Worm (Caenorhabditis elegans) whole organism, dauer: ENCODE measurements around the gene nhr-173.

Experiments used
- unc-62 ChIP-seq: sonication (generic microtip); optimal IDR thresholded peaks from 2 replicates; lab custom pipeline; 2017; ENCODE audit warnings: missing biosample characterization, missing genetic modification reagents, missing genetic modification characterization

nhr-173 gene

DNA sequence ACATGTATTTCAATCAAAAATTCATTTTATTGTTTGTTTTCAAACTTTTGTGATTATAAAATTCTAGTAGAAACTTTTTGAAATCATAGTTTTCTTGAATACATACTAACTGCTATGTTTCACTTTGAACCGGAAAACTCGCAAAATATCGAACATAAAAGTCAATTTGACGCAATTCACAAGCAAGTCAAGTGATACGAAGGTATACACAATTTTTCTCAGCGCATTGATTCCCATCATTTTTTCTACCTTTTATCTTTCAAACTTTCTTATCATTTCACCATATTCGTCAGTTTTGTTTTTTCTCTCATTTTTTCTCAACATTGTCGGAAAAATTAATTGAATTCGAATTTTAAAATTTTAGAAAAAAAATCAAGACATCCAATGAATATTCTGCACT, at the start of gene nhr-173:
Gene nhr-173, plus strand, starts transcription at position 366 of the 400 bp plus-strand sequence.
- no peak for TF ChIP-seq unc-62 (GFP tag; lab: Kevin White, UChicago)

DNA sequence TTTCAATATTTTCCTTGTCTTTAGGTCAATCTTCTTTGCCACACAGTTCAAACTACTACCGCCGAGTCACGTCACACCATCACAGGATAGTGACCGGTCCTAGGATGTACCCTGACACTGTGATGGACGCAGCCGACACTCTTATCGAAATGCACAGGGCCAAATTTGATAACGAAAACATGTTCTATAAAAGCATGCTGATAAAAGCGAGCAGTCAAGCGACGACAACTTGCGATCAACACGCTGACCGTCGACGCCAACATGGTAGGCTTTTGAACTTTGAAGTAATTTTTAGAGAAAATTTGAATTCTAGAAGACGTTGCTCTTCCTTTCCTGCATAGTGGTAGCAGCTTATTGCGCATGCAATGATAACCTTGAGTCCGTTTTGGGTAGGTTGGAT, 48.3 kb upstream of the nhr-173 start, which contains the start of gene cpr-6:
Gene cpr-6, plus strand, starts transcription at position 217 of the 400 bp plus-strand sequence.
- no peak for TF ChIP-seq unc-62 (GFP tag; lab: Kevin White, UChicago)

DNA sequence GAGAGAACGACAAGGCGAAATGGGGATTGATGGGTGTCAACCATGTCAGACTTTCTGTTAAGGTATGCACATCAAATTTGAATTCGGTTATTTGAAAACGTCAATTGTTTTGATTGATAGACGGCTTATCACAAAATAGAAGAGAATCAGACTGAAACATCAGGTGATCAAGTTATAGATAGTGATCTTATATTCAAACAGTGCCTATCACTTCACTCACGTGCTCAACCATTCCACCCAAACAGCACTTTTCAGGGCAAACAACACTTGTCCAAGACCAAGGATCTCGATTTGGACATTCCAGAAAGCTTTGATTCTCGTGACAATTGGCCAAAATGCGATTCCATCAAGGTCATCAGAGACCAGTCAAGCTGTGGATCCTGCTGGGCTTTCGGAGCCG, 47.7 kb upstream of the nhr-173 start:
- TF ChIP-seq unc-62 (GFP tag; lab: Kevin White, UChicago) = no peak

DNA sequence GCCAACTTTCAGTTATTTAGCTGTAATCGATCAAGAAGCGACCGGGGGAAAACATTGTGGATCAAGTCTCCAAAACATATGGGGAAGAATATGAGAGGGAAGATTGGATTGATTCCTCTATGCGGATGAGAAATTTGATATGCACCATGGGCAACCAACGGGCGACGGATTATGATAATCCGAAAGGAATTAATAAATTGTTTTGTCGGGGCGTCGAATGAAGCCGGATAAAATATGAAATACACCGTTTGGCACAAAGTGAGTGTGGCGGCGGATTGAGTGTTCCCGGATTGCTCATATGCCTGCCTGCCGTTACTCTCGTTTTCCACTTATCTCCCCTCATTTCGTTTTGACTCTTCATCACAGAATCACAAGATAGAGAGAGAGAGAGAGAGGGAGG, 46.1 kb upstream of the nhr-173 start:
- no peak for TF ChIP-seq unc-62 (GFP tag; lab: Kevin White, UChicago)

DNA sequence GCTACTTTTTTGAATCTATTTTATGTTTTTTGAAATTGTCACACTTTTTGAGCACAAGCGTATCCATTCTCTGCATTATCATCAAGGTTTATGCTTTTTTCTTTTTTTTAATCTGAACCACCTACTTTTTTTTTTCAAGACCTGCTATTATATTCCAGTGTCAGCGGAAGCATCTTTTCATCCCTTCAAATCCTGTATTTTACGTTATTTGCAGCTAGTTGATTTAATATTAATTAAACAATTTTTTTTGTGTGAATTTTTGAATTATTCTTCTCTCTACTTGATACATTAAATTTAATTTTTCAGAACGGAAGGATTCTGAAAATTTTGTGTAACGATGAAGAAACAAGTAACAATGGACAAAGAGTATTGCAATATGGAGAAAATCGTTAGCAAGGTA, 45.6 kb upstream of the nhr-173 start, which contains the start of gene C25B8.8:
Gene C25B8.8, plus strand, starts transcription at position 301 of the 400 bp plus-strand sequence.
- TF ChIP-seq unc-62 (GFP tag; lab: Kevin White, UChicago) = no peak

DNA sequence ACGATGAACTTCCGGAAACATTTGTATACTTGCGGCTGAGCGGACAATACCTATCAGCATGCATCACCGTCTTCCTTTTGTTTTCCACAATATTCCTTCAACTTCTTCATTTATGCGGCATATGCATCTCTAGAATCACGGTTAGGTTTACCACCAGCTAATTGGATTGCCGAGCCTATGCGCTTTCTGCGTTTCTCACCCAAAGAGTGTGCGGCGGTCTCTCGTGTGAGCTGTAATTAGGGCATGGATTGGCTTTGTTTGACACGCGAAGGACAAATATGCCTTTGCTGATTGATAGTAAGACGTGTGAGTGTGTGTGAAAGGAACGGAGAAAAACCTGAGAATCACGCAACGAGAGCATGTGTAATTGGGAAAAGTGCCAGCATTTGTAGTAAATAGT, 41.8 kb upstream of the nhr-173 start:
- TF ChIP-seq unc-62 (GFP tag; lab: Kevin White, UChicago) = no peak

DNA sequence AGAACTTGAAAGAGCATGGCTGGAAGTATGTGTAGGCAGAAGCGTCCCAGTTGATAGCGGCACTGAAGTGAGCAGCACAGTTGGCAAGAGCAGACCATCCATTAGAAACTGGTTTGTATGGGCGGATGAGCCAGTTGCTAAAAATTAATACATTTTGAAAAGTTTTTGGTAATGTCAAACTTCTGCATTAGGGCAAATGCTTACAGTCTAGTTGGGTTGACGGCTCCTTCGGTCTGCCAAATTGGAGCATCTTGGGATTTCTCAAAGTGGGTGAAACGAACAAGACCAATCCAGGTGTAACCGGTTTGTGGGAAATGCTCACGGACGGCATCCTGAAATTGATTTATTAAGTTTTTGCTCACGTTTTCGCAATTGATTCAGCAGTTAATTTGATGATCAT, 37.7 kb upstream of the nhr-173 start:
- no peak for TF ChIP-seq unc-62 (GFP tag; lab: Kevin White, UChicago)

DNA sequence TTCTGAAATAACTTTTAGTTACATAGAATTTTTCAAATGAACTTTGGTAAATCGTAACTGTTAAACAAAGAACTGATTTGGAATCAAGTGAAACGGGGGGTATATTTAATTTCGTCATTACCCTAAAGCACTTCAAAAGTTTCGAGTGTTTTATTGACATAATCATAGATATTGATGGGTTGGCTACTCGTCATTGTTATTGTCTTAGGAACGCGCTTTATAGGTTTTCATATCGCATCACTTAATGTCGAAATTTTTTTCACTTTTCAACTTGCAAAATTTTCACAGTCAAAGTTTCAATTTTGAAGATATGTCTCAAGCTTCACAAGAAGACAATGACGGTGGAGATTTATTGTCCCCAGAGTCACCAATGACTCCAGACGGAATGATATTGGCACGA, 36.6 kb upstream of the nhr-173 start, which contains the start of gene kqt-1:
Gene kqt-1, plus strand, starts transcription at position 301 of the 400 bp plus-strand sequence.
- no peak for TF ChIP-seq unc-62 (GFP tag; lab: Kevin White, UChicago)

DNA sequence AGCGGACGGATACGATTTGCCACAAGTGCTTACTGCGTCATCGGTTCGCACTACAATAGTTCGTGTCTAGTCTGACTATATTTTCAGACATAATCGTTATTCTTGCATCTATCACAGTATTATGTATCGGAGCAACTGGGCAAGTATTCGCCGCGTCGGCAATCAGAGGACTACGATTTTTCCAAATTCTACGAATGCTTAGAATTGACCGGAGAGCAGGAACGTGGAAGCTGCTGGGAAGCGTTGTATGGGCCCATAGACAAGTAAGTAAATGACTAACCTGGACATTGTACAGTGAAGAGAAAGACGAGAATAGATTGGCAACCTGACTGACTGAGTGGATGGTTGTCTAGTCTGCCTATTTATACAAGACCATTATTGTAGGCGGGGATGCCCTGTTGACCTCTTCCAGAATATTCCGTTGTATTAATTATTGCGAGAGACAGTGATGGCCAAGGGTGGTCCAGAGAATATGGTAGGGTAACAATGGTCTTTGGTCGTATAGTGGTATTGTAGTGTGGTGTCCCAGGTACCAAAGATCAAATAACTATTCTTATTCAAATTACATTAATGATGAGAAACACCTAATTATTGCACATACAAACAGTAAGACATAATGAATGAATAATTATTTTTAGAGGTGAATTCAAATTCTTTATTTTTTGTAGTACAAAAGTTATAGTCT, 32.6 kb upstream of the nhr-173 start, which contains the start of gene clec-266:
Gene clec-266, minus strand, starts transcription at position 364 of the 685 bp plus-strand sequence.
- TF ChIP-seq unc-62 (GFP tag; lab: Kevin White, UChicago) = no peak

DNA sequence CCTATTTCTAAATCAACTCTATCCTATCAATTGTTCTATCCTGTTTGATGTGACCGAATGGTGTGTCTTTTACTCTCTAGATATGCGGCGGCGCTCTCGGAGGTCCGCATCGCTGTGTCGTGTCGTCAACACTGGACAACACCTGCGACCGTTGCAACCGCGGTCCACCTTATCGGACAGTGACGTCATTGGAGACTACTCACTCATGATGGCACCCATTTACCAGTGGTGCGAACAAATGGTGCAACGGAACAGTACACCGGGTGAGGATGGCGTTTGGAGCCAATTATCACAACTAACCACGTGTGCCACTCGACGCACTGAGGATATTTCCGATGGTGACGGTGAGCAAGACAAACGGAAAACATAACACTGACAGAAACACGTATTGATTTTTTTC, 30.1 kb upstream of the nhr-173 start:
- no peak for TF ChIP-seq unc-62 (GFP tag; lab: Kevin White, UChicago)

DNA sequence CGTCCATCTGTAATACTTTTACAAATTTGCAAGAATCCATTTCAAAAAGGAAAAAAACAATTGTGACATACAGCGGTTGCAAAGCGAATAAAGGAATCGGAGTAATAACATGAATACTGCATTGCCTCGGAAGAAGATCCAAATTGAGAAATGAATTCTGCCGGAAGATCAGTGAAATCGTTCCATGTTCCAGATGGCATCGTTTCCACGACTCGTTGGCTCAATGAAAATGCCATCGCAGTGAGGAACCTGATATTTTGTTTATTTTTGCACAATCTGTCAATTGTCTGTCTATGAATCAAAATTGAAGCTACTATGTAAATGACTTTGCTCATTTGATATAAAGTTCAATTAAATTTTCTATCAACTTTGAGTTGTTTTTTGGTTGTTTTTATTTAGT, 24.7 kb upstream of the nhr-173 start:
- no peak for TF ChIP-seq unc-62 (GFP tag; lab: Kevin White, UChicago)

DNA sequence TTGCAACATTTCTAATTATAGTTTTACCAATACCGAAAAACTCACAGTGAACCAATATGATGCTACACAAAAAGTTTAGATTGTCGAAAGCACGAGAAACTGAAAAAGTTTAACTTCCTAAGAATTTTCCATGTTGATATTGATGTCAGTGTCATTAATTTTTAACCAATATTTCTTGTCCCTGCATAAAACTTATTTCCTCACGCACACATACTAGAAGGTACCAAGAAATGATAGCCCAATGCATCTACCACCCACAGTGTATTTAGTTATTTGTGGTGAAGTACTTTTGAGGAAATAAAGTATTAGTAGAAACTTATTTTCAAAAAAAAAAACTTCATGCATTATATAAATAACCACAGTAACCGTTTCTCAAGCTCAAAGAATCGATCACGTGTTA, 23.9 kb upstream of the nhr-173 start, which contains the start of gene aexr-2:
Gene aexr-2, minus strand, starts transcription at position 101 of the 400 bp plus-strand sequence.
- no peak for TF ChIP-seq unc-62 (GFP tag; lab: Kevin White, UChicago)

DNA sequence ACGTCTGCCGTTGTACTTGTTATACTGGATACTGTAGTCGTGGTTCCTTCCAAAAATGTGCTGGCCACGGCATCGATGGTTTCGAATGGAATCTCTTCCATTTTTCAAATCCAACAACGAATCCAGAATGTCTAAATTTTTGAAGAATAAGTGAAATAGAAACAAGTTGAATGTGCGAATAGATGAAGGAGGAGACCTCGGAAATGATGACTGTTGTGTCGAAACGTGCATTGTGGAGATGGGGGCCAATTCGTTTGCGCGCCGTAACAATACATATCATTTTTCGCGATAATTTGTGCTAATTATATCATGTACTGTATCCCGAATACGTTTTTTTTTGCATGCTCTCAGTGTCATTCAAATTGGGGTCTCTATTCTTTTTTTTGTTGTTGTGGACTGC, 20.2 kb upstream of the nhr-173 start, which contains the start of gene aexr-1:
Gene aexr-1, minus strand, starts transcription at position 101 of the 400 bp plus-strand sequence.
- TF ChIP-seq unc-62 (GFP tag; lab: Kevin White, UChicago) = no peak

DNA sequence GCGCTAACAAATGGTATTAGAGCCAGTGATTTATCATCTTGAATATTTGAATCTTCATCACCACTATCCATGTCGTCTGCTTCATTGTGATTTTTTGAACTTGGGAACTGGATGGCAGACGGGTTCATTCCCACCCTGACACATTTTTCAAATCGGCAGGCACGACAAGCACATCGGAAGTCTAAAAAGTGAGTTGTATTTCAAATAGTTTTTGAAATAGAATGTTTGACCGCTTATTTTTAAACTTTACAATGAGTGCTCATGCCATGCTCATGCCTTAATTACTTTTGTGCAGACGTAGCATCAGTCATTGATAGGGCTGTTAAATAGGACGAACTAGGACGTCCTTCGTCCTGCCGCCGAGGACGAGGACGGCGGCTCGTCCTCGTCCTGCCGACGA, 17.4 kb upstream of the nhr-173 start:
- no peak for TF ChIP-seq unc-62 (GFP tag; lab: Kevin White, UChicago)

DNA sequence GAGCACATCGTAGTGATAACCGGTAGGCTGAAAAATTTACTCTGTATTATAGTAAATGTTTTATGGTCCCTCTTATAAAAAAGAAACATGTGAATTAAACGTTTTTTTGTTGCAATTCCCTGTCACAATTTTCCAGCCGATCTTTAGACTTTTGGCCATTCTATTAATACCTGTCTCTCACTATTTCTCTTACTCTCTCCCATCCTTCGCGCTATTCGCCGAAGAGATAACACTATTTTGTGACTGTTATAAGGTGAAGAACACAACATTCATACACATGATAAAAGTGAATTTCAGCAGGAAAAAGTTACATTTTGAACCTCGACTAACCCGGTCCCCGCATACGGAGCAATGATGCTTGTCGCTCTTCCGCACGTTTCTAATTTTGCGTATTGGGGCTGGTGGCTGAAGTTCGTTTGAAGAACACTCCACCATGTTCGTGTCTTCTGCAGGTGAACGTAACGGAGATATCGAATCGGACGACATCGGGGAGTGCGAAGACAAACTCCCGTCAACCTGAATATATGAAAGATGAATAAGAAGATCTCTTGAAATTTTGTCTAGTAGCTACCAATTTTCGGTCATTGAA, 16.2 kb upstream of the nhr-173 start:
- TF ChIP-seq unc-62 (GFP tag; lab: Kevin White, UChicago) = no peak

DNA sequence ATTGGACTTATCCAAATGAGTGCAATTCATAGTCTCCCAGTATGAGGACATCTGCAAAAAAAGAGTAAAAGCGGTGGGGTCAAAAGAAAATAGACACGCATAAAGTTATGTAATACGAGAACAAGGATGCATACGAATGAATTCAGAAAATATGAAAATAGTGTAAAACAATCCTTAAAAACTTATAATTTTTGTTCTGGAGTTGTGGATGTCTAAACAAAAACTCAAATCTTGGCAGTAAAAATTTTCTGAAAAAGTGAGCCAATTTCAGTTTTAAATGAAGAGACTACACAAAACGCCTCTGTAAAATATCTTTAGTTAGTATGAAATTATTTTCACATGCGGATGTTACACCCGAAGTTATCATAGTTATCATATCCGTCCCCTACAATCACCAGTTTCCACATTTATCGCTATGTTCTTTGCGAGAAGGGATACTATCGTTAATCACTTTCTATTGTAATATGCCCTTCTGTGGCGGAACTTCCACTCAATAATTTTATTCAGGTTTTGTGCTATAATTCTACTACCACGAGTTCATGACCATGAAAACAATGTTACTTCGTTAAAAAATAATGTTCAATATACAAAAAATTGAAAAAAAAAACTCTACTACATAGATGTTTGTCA, 14.6 kb upstream of the nhr-173 start, which contains the start of gene nhr-120:
Gene nhr-120, minus strand, starts transcription at position 51 of the 630 bp plus-strand sequence.
- no peak for TF ChIP-seq unc-62 (GFP tag; lab: Kevin White, UChicago)
